Fruit fly (Drosophila melanogaster) whole organism, wandering third instar larva: ENCODE results near the gene Smug.
A peak's percentile ranks its signal among the peaks of the same experiment; 100 is the strongest.

ENCODE experiments used
- Abd-B ChIP-seq: fragments of >200 bp; optimal IDR thresholded peaks from 2 replicates; lab custom pipeline; 2017; ENCODE audit warnings: missing biosample characterization, missing genetic modification characterization
- CG32264 ChIP-seq: fragments of 200-800 bp; sonication (Bioruptor generic); optimal IDR thresholded peaks from 2 replicates; lab custom pipeline; 2016; ENCODE audit warnings: missing biosample characterization, missing genetic modification characterization
- CG9705 ChIP-seq: fragments of 200-800 bp; sonication (Bioruptor generic); optimal IDR thresholded peaks from 2 replicates; lab custom pipeline; 2018; ENCODE audit warnings: missing biosample characterization, mild to moderate bottlenecking, missing genetic modification characterization
- CrebA ChIP-seq: fragments of 200-800 bp; sonication (Bioruptor generic); optimal IDR thresholded peaks from 2 replicates; lab custom pipeline; 2016; ENCODE audit warnings: missing biosample characterization, mild to moderate bottlenecking, missing genetic modification characterization, borderline replicate concordance
- Dfd ChIP-seq: fragments of >200 bp; optimal IDR thresholded peaks from 2 replicates; lab custom pipeline; 2017; ENCODE audit warnings: missing biosample characterization, missing genetic modification characterization
- Dif ChIP-seq: fragments of 200-275, 200-300 bp; sonication (Bioruptor generic); optimal IDR thresholded peaks from 2 replicates; lab custom pipeline; 2018; ENCODE audit warnings: missing biosample characterization, missing genetic modification characterization; ENCODE audit not compliant: partially characterized antibody
- GATAd ChIP-seq: sonication (Bioruptor generic); optimal IDR thresholded peaks from 2 replicates; lab custom pipeline; 2016; ENCODE audit warnings: missing biosample characterization, missing genetic modification characterization
- HLH106 ChIP-seq: fragments of 200-800 bp; optimal IDR thresholded peaks from 3 replicates; lab custom pipeline; 2019; ENCODE audit warnings: missing biosample characterization, mild to moderate bottlenecking, missing genetic modification characterization, moderate library complexity
- Hnf4 ChIP-seq: fragments of 200-800 bp; sonication (Bioruptor generic); optimal IDR thresholded peaks from 2 replicates; lab custom pipeline; 2016; ENCODE audit warnings: missing biosample characterization, mild to moderate bottlenecking, missing genetic modification characterization
- Hr78 ChIP-seq: fragments of >200 bp; optimal IDR thresholded peaks from 2 replicates; lab custom pipeline; 2017; ENCODE audit warnings: missing biosample characterization, missing genetic modification characterization
- Hr83 ChIP-seq: fragments of 200-300 bp; sonication (Bioruptor generic); optimal IDR thresholded peaks from 2 replicates; lab custom pipeline; 2016; ENCODE audit warnings: missing biosample characterization, mild to moderate bottlenecking, missing genetic modification characterization, moderate library complexity; ENCODE audit not compliant: poor library complexity, severe bottlenecking
- Jra ChIP-seq: sonication (Bioruptor generic); optimal IDR thresholded peaks from 2 replicates; lab custom pipeline; 2016; ENCODE audit warnings: missing biosample characterization, missing genetic modification characterization
- Mio ChIP-seq: sonication (Bioruptor generic); optimal IDR thresholded peaks from 2 replicates; lab custom pipeline; 2016; ENCODE audit warnings: missing biosample characterization, missing genetic modification characterization
- Myc ChIP-seq: fragments of >200 bp; optimal IDR thresholded peaks from 2 replicates; lab custom pipeline; 2017
- N ChIP-seq: fragments of >200 bp; optimal IDR thresholded peaks from 2 replicates; lab custom pipeline; 2018; ENCODE audit warnings: missing biosample characterization, missing external identifiers, missing genetic modification characterization
- OdsH ChIP-seq: fragments of 200-800 bp; sonication (Bioruptor generic); optimal IDR thresholded peaks from 2 replicates; lab custom pipeline; 2016; ENCODE audit warnings: missing biosample characterization, mild to moderate bottlenecking, missing genetic modification characterization
- Rel ChIP-seq, 2 experiments: fragments of 200-800 bp; sonication (Bioruptor generic) in 1 of 2; optimal IDR thresholded peaks; 2 replicates in 1 of 2; 3 replicates in 1 of 2; lab custom pipeline; 2016 to 2019; ENCODE audit warnings: mild to moderate bottlenecking in 2 of 2, missing biosample characterization in 2 of 2, missing genetic modification characterization in 2 of 2, moderate library complexity in 1 of 2
- Sp1 ChIP-seq: fragments of 200-800 bp; sonication (Bioruptor generic); optimal IDR thresholded peaks from 3 replicates; lab custom pipeline; 2019; ENCODE audit warnings: missing biosample characterization, mild to moderate bottlenecking, missing genetic modification characterization, moderate library complexity
- Vsx2 ChIP-seq: fragments of 200-300, 225-300 bp; sonication (Bioruptor generic); optimal IDR thresholded peaks from 2 replicates; lab custom pipeline; 2018; ENCODE audit warnings: missing biosample characterization, missing genetic modification characterization; ENCODE audit not compliant: partially characterized antibody
- br ChIP-seq: fragments of 200-800 bp; sonication (Bioruptor generic); optimal IDR thresholded peaks from 2 replicates; lab custom pipeline; 2016; ENCODE audit warnings: missing biosample characterization, missing genetic modification characterization
- brk ChIP-seq: fragments of 200-800 bp; sonication (Bioruptor generic); optimal IDR thresholded peaks from 2 replicates; lab custom pipeline; 2016; ENCODE audit warnings: missing biosample characterization, mild to moderate bottlenecking, missing genetic modification characterization
- dl ChIP-seq, 2 experiments: fragments of 175-275, 200-275 bp in 1 of 2; fragments of 200-275 bp in 1 of 2; sonication (Bioruptor generic); optimal IDR thresholded peaks; lab custom pipeline; 2018; ENCODE audit warnings: mild to moderate bottlenecking in 2 of 2, missing biosample characterization in 2 of 2, missing genetic modification characterization in 2 of 2, moderate library complexity in 2 of 2; ENCODE audit not compliant: partially characterized antibody in 2 of 2, insufficient read depth in 1 of 2
- dmrt93B ChIP-seq: fragments of 200-800 bp; sonication (Bioruptor generic); optimal IDR thresholded peaks from 2 replicates; lab custom pipeline; 2018; ENCODE audit warnings: missing biosample characterization, mild to moderate bottlenecking, missing genetic modification characterization
- dsf ChIP-seq: sonication (Bioruptor generic); optimal IDR thresholded peaks from 2 replicates; lab custom pipeline; 2016; ENCODE audit warnings: missing biosample characterization, missing genetic modification characterization, borderline replicate concordance
- ey ChIP-seq: fragments of 200-800 bp; sonication (Bioruptor generic); optimal IDR thresholded peaks from 2 replicates; lab custom pipeline; 2016; ENCODE audit warnings: missing biosample characterization, missing genetic modification characterization
- foxo ChIP-seq, 2 experiments: fragments of 200-800 bp; sonication (Bioruptor generic); optimal IDR thresholded peaks; 2 replicates in 1 of 2; 3 replicates in 1 of 2; lab custom pipeline; 2016 to 2017; ENCODE audit warnings: missing biosample characterization in 2 of 2, missing genetic modification characterization in 2 of 2
- fru ChIP-seq: fragments of 200-800 bp; sonication (Bioruptor generic); optimal IDR thresholded peaks from 3 replicates; lab custom pipeline; 2016; ENCODE audit warnings: missing biosample characterization, mild to moderate bottlenecking, missing genetic modification characterization
- h ChIP-seq: fragments of 200-800 bp; sonication (Bioruptor generic); optimal IDR thresholded peaks from 3 replicates; lab custom pipeline; 2016; ENCODE audit warnings: missing biosample characterization, mild to moderate bottlenecking, missing genetic modification characterization
- jim ChIP-seq: fragments of 175-275, 200-325 bp; sonication (Bioruptor generic); optimal IDR thresholded peaks from 2 replicates; lab custom pipeline; 2016; ENCODE audit warnings: missing biosample characterization, mild to moderate bottlenecking, missing genetic modification characterization
- lola ChIP-seq: fragments of >200 bp; optimal IDR thresholded peaks from 2 replicates; lab custom pipeline; 2017; ENCODE audit warnings: missing biosample characterization, missing genetic modification characterization
- pan ChIP-seq: fragments of >200 bp; optimal IDR thresholded peaks from 2 replicates; lab custom pipeline; 2017
- psq ChIP-seq: fragments of 200-800 bp; sonication (Bioruptor generic); optimal IDR thresholded peaks from 3 replicates; lab custom pipeline; 2017; ENCODE audit warnings: missing biosample characterization, mild to moderate bottlenecking, missing genetic modification characterization, moderate library complexity
- rgr ChIP-seq: fragments of 200-800 bp; sonication (Bioruptor generic); optimal IDR thresholded peaks from 3 replicates; lab custom pipeline; 2016; ENCODE audit warnings: missing biosample characterization, mild to moderate bottlenecking, missing genetic modification characterization
- sage ChIP-seq: fragments of 200-800 bp; sonication (Bioruptor generic); optimal IDR thresholded peaks from 2 replicates; lab custom pipeline; 2016; ENCODE audit warnings: missing biosample characterization, mild to moderate bottlenecking, missing genetic modification characterization
- sv ChIP-seq: fragments of 200-800 bp; sonication (Bioruptor generic); optimal IDR thresholded peaks from 3 replicates; lab custom pipeline; 2016; ENCODE audit warnings: missing biosample characterization, missing genetic modification characterization
- tai ChIP-seq: sonication (Bioruptor generic); optimal IDR thresholded peaks from 2 replicates; lab custom pipeline; 2016; ENCODE audit warnings: missing biosample characterization, missing genetic modification characterization
- usp ChIP-seq: fragments of >200 bp; optimal IDR thresholded peaks from 2 replicates; lab custom pipeline; 2017; ENCODE audit warnings: missing biosample characterization, missing genetic modification characterization
- woc ChIP-seq: sonication (Bioruptor generic); optimal IDR thresholded peaks from 2 replicates; lab custom pipeline; 2016; ENCODE audit warnings: missing biosample characterization, mild to moderate bottlenecking, missing genetic modification characterization

Gene Smug

dm6 chr3R:17122796-17123504 is 27.4 kb upstream of the Smug start:
- TF ChIP-seq sv (no peak), HLH106 (tag; lab: Kevin White, UChicago) (peak; percentile 86), Rel (GFP tag; optimal IDR thresholded peaks at IDR 0.05; lab: Kevin White, UChicago) (no peak), Rel (tag; optimal IDR thresholded peaks at IDR 0.05; lab: Kevin White, UChicago) (peak; percentile 24), Hr78 (GFP tag; lab: Kevin White, UChicago) (no peak), CrebA (GFP tag; lab: Kevin White, UChicago) (no peak), Abd-B (GFP tag; lab: Kevin White, UChicago) (no peak), ey (GFP tag; lab: Kevin White, UChicago) (peak; percentile 27), CG32264 (GFP tag; lab: Kevin White, UChicago) (no peak), Hr83 (GFP tag; lab: Kevin White, UChicago) (no peak), OdsH (GFP tag; lab: Kevin White, UChicago) (peak; percentile 61), foxo (GFP tag; optimal IDR thresholded peaks at IDR 0.05; lab: Kevin White, UChicago) (peak in 1 of 2 experiments; percentile 78), CG9705 (GFP tag; lab: Kevin White, UChicago) (no peak), h (peak; percentile 26), GATAd (GFP tag; lab: Kevin White, UChicago) (no peak), Dif (GFP tag; lab: Kevin White, UChicago) (no peak), Jra (GFP tag; lab: Kevin White, UChicago) (no peak), Sp1 (GFP tag; lab: Kevin White, UChicago) (peak; percentile 80), dmrt93B (GFP tag; lab: Kevin White, UChicago) (peak; percentile 40), br (GFP tag; lab: Kevin White, UChicago) (no peak), rgr (peak; percentile 53), sage (GFP tag; lab: Kevin White, UChicago) (no peak), fru (GFP tag; lab: Kevin White, UChicago) (peak; percentile 61), N (no peak), jim (no peak), Mio (GFP tag; lab: Kevin White, UChicago) (no peak), pan (lab: Kevin White, UChicago) (no peak), brk (GFP tag; lab: Kevin White, UChicago) (no peak), Dfd (GFP tag; lab: Kevin White, UChicago) (no peak), woc (GFP tag; lab: Kevin White, UChicago) (no peak), Hnf4 (GFP tag; lab: Kevin White, UChicago) (no peak), Myc (lab: Kevin White, UChicago) (no peak), usp (GFP tag; lab: Kevin White, UChicago) (no peak), dsf (GFP tag; lab: Kevin White, UChicago) (no peak), tai (GFP tag; lab: Kevin White, UChicago) (no peak), Vsx2 (GFP tag; lab: Kevin White, UChicago) (no peak), psq (GFP tag; lab: Kevin White, UChicago) (peak; percentile 60), lola (GFP tag; lab: Kevin White, UChicago) (no peak), dl (GFP tag; optimal IDR thresholded peaks at IDR 0.05; lab: Kevin White, UChicago; ENCODE audit: insufficient read depth in 1 of 2, partially characterized antibody in 2 of 2) (no peak)

dm6 chr3R:17124177-17124576 is 26.2 kb upstream of the Smug start, which contains the start of gene CG45079:
CG45079 (plus strand) TSS chr3R:17124477.
- no peak for TF ChIP-seq Hr78 (GFP tag; lab: Kevin White, UChicago)
- no peak for TF ChIP-seq fru (GFP tag; lab: Kevin White, UChicago)
- TF ChIP-seq CG9705 (GFP tag; lab: Kevin White, UChicago), result no peak
- no peak for TF ChIP-seq CG32264 (GFP tag; lab: Kevin White, UChicago)
- no peak for TF ChIP-seq CrebA (GFP tag; lab: Kevin White, UChicago)
- no peak for TF ChIP-seq Jra (GFP tag; lab: Kevin White, UChicago)
- no peak for TF ChIP-seq woc (GFP tag; lab: Kevin White, UChicago)
- TF ChIP-seq ey (GFP tag; lab: Kevin White, UChicago), result no peak
- TF ChIP-seq Myc (lab: Kevin White, UChicago), result no peak
- TF ChIP-seq dl (GFP tag; optimal IDR thresholded peaks at IDR 0.05; lab: Kevin White, UChicago; ENCODE audit: insufficient read depth in 1 of 2, partially characterized antibody in 2 of 2), result no peak
- TF ChIP-seq psq (GFP tag; lab: Kevin White, UChicago), result no peak
- TF ChIP-seq Dfd (GFP tag; lab: Kevin White, UChicago), result no peak
- TF ChIP-seq pan (lab: Kevin White, UChicago), result no peak
- TF ChIP-seq usp (GFP tag; lab: Kevin White, UChicago), result no peak
- TF ChIP-seq Dif (GFP tag; lab: Kevin White, UChicago), result no peak
- no peak for TF ChIP-seq brk (GFP tag; lab: Kevin White, UChicago)
- no peak for TF ChIP-seq Hnf4 (GFP tag; lab: Kevin White, UChicago)
- no peak for TF ChIP-seq sv
- no peak for TF ChIP-seq GATAd (GFP tag; lab: Kevin White, UChicago)
